Worm (Caenorhabditis elegans): ENCODE measurements around the gene fbxc-22.

- TF ChIP-seq ama-1 (optimal IDR thresholded peaks at IDR 0.05) = no peak
- no peak for TF ChIP-seq unc-62 (GFP tag; optimal IDR thresholded peaks at IDR 0.05)
- no peak for TF ChIP-seq fkh-10 (GFP tag; optimal IDR thresholded peaks at IDR 0.05)
- no peak for TF ChIP-seq pqm-1 (tag; optimal IDR thresholded peaks at IDR 0.05)
- TF ChIP-seq nhr-11 (tag; optimal IDR thresholded peaks at IDR 0.05) = no peak
- TF ChIP-seq nhr-76 (tag; optimal IDR thresholded peaks at IDR 0.05) = no peak
- TF ChIP-seq mep-1 (tag; optimal IDR thresholded peaks at IDR 0.05) = no peak
- no peak for TF ChIP-seq ztf-11 (tag; optimal IDR thresholded peaks at IDR 0.05)
- no peak for TF ChIP-seq ceh-90 (tag; optimal IDR thresholded peaks at IDR 0.05)
- TF ChIP-seq jun-1 (tag; optimal IDR thresholded peaks at IDR 0.05) = no peak
- TF ChIP-seq lin-14 (GFP tag; optimal IDR thresholded peaks at IDR 0.05) = no peak
- no peak for TF ChIP-seq nhr-28 (tag; optimal IDR thresholded peaks at IDR 0.05)
These were observed 42.1 kb downstream of the fbxc-22 start, which contains the start of gene fbxb-21 for ce11 chrII:1648768-1649167.

Data from whole organism, L1 larva.